Worm (Caenorhabditis elegans): ENCODE measurements around the gene lon-1.
A peak's percentile ranks its signal among the peaks of the same experiment; 100 is the strongest.

The lon-1 gene

DNA sequence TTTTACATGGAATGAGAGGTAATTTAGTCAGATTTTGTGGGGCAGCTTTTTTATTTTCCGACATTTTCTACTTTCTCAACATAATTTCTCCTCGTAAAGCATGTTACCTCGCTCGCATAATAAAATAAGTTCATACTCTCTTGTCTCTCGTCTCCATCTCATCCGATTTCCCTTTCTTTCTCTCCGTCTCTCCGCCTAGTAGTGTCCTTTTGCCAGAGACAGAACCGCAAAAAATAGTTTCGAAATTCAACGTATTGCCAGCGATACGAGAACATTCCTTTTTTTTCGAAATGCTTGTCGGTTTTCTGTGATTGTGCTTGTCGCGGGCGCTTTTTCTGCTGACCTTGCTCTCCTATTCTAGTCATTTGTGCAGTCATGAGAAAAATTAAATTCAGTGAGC, 29.9 kb downstream of the lon-1 start (continued):
- TF ChIP-seq hlh-30 (tag; optimal IDR thresholded peaks at IDR 0.05; ENCODE audit: insufficient read depth), result peak; percentile 52
- no peak for TF ChIP-seq aly-2 (tag; optimal IDR thresholded peaks at IDR 0.05)

DNA sequence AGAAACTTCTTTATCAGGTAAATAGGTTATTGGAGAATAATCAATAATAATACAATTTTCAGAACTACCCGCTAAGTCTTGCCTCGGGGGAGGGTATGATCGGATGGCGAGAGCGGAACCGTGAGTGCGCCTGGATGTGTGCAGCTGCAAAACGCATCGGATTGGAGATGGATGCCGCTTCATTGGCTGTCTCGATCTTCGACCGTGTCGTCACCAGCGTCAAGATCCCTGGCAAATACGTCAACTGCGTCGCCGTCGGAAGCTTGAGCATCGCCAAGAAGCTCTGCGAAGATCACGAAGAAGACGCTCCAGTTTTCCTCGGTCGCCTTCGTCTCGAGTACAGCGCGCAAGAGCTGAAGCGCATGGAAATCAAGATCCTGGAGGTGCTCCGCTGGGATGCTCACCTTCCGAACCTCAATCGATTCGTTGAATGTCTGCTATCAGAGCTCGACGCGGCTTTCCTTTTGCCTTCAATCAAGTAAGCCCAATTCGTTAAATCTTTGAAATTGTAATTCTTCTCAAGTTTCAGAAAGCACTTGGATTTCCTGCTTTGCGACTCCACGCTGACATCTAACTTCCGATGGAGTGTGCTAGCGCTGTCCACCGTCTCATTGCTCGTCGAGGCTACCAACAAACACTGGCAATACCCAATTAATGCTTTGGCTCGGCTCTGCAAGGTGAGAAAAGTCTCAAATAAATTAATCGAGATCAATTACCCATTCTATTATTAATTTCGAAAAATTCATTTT, 30.6 kb downstream of the lon-1 start:
- TF ChIP-seq hlh-11 (tag; optimal IDR thresholded peaks at IDR 0.05), result no peak
- TF ChIP-seq mep-1 (tag; optimal IDR thresholded peaks at IDR 0.05), result no peak
- no peak for TF ChIP-seq rbr-2 (tag; optimal IDR thresholded peaks at IDR 0.05)
- 0 out of 2 replicates have a peak, but pooled peaks have one; percentile 17 for TF ChIP-seq egl-43 (GFP tag; IDR thresholded peaks at IDR 0.05)
- TF ChIP-seq duxl-1 (tag; optimal IDR thresholded peaks at IDR 0.05; ENCODE audit: poor library complexity), result peak; percentile 24
- no peak for TF ChIP-seq nhr-102 (tag; optimal IDR thresholded peaks at IDR 0.05)
- peak; percentile 41; the same call in 1 of the 2 replicates for TF ChIP-seq daf-19 (GFP tag; conservative IDR thresholded peaks at IDR 0.05)
- TF ChIP-seq lin-15B (tag; optimal IDR thresholded peaks at IDR 0.05), result no peak
- TF ChIP-seq ZK337.2 (GFP tag; IDR thresholded peaks at IDR 0.05), result no peak
- TF ChIP-seq F26F4.8 (GFP tag; conservative IDR thresholded peaks at IDR 0.05), result no peak
- TF ChIP-seq ztf-11 (tag; optimal IDR thresholded peaks at IDR 0.05), result no peak
- 0 out of 2 replicates have a peak, but pooled peaks have one; percentile 6 for TF ChIP-seq pha-4 (GFP tag; IDR thresholded peaks at IDR 0.05)
- TF ChIP-seq pha-4 (tag; optimal IDR thresholded peaks at IDR 0.05), result no peak
- peak; percentile 19; the same call in 1 of the 2 replicates for TF ChIP-seq php-3 (GFP tag; IDR thresholded peaks at IDR 0.05)
- TF ChIP-seq nhr-11 (tag; optimal IDR thresholded peaks at IDR 0.05), result no peak
- TF ChIP-seq daf-16 (GFP tag; optimal IDR thresholded peaks at IDR 0.05), result no peak
- TF ChIP-seq daf-16 (tag; optimal IDR thresholded peaks at IDR 0.05), result peak; percentile 9
- no peak for TF ChIP-seq ama-1 (optimal IDR thresholded peaks at IDR 0.05)
- TF ChIP-seq unc-62 (GFP tag; optimal IDR thresholded peaks at IDR 0.05 in 1 of 2), result peak in 1 of 2 experiments; percentile 88
- no peak for TF ChIP-seq unc-62 (tag; optimal IDR thresholded peaks at IDR 0.05)
- no peak for TF ChIP-seq ceh-32 (tag; optimal IDR thresholded peaks at IDR 0.05; ENCODE audit: poor library complexity)
- TF ChIP-seq Y75B8A.6 (GFP tag; IDR thresholded peaks at IDR 0.05), result no peak
- no peak for TF ChIP-seq mdt-29 (GFP tag; IDR thresholded peaks at IDR 0.05)
- no peak for TF ChIP-seq lin-38 (GFP tag; IDR thresholded peaks at IDR 0.05)
- TF ChIP-seq set-16 (GFP tag; IDR thresholded peaks at IDR 0.05), result peak; percentile 89
- TF ChIP-seq madf-5 (GFP tag; IDR thresholded peaks at IDR 0.05), result no peak
- TF ChIP-seq saeg-2 (GFP tag; IDR thresholded peaks at IDR 0.05), result no peak
- TF ChIP-seq nhr-42 (GFP tag; IDR thresholded peaks at IDR 0.05), result no peak
- no peak for TF ChIP-seq hmg-1.1 (GFP tag; IDR thresholded peaks at IDR 0.05)
- TF ChIP-seq lsy-2 (tag; optimal IDR thresholded peaks at IDR 0.05), result no peak
- TF ChIP-seq Y5F2A.4 (GFP tag; optimal IDR thresholded peaks at IDR 0.05), result no peak

DNA sequence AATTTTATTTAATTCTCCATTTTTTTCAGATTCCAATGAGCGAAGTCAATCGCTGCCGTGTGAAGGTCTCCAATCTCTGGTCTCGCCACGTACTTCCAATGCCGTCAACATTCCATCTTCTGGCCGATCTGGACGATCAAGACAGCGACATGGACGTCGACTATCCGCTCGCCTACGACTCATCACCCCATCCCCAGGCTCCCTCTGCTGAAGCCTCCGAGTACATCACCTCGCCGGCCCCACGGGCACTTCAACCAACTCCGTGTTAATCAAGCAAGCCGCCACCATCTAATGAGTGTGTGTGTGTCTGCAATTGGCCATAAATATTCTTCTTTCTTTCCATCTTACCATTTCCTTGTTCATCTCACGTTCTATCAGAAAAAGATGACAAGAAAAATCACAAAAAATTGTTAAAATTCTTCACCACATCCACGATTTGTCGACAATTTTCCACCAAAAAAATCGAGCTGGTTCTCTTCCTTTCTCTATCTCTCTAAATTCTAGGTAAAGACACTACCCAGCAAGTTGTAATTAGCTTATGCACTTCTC, 31.3 kb downstream of the lon-1 start:
- TF ChIP-seq tra-1 (GFP tag; IDR thresholded peaks at IDR 0.05) (no peak), aha-1 (tag) (peak; percentile 88), zfp-3 (GFP tag; conservative IDR thresholded peaks at IDR 0.05) (peak; percentile 29), egl-43 (GFP tag; IDR thresholded peaks at IDR 0.05) (peak; percentile 35; the same call in 1 of the 2 replicates), lim-7 (GFP tag; IDR thresholded peaks at IDR 0.05) (0 out of 2 replicates have a peak, but pooled peaks have one; percentile 51), lin-38 (GFP tag; IDR thresholded peaks at IDR 0.05) (no peak), pha-4 (GFP tag; IDR thresholded peaks at IDR 0.05) (peak; percentile 7; the same call in 1 of the 2 replicates), pha-4 (tag; optimal IDR thresholded peaks at IDR 0.05) (no peak), lin-29 (GFP tag; IDR thresholded peaks at IDR 0.05) (0 out of 2 replicates have a peak, but pooled peaks have one; percentile 7), daf-16 (GFP tag; optimal IDR thresholded peaks at IDR 0.05) (no peak), daf-16 (tag; optimal IDR thresholded peaks at IDR 0.05) (no peak), nhr-77 (tag; optimal IDR thresholded peaks at IDR 0.05) (peak; percentile 54), lir-3 (tag; optimal IDR thresholded peaks at IDR 0.05) (no peak)

Measured in whole organism, L4 larva.